Fruit fly (Drosophila melanogaster) whole organism, prepupa: ENCODE results near the gene CG31676.

Experiments used
- CG10631 ChIP-seq: fragments of 200-800 bp; sonication (Bioruptor generic); optimal IDR thresholded peaks from 2 replicates; lab custom pipeline; 2016; ENCODE audit warnings: missing biosample characterization, missing genetic modification characterization
- CG10669 ChIP-seq: fragments of 200-800 bp; sonication (Bioruptor generic); optimal IDR thresholded peaks from 3 replicates; lab custom pipeline; 2018; ENCODE audit warnings: missing biosample characterization, mild to moderate bottlenecking, missing genetic modification characterization, moderate library complexity
- CG11294 ChIP-seq: fragments of 200-800 bp; sonication (Bioruptor generic); IDR thresholded peaks from 2 replicates; pipeline ENCODE4 v1.3.6; 2022; ENCODE audit warnings: missing biosample characterization, missing genetic modification characterization
- CG11762 ChIP-seq: fragments of 200-800 bp; sonication (Bioruptor generic); optimal IDR thresholded peaks from 3 replicates; lab custom pipeline; 2016; ENCODE audit warnings: missing biosample characterization, missing genetic modification characterization; ENCODE audit not compliant: insufficient read depth
- CG11902 ChIP-seq: fragments of 200-800 bp; sonication (Bioruptor generic); optimal IDR thresholded peaks from 3 replicates; lab custom pipeline; 2016; ENCODE audit warnings: missing biosample characterization, missing genetic modification characterization
- CG15336 ChIP-seq: fragments of 200-800 bp; sonication (Bioruptor generic); IDR thresholded peaks from 2 replicates; pipeline ENCODE4 v1.3.6; 2022; ENCODE audit warnings: missing biosample characterization, missing genetic modification characterization
- CG16779 ChIP-seq: fragments of 200-800 bp; sonication (Bioruptor generic); optimal IDR thresholded peaks from 3 replicates; lab custom pipeline; 2017; ENCODE audit warnings: missing biosample characterization, mild to moderate bottlenecking, missing genetic modification characterization
- CG31627 ChIP-seq: fragments of 200-800 bp; sonication (Bioruptor generic); optimal IDR thresholded peaks from 3 replicates; lab custom pipeline; 2016; ENCODE audit warnings: missing biosample characterization, missing genetic modification characterization
- CG32006 ChIP-seq: fragments of 200-800 bp; sonication (Bioruptor generic); optimal IDR thresholded peaks from 3 replicates; lab custom pipeline; 2017; ENCODE audit warnings: missing biosample characterization, mild to moderate bottlenecking, missing genetic modification characterization
- CG34406 ChIP-seq: fragments of 200-800 bp; sonication (Bioruptor generic); optimal IDR thresholded peaks from 3 replicates; lab custom pipeline; 2016; ENCODE audit warnings: missing biosample characterization, missing genetic modification characterization
- CG3919 ChIP-seq: fragments of 200-800 bp; sonication (Bioruptor generic); optimal IDR thresholded peaks from 3 replicates; lab custom pipeline; 2016; ENCODE audit warnings: missing biosample characterization, missing genetic modification characterization
- CG4318 ChIP-seq: fragments of 200-800 bp; sonication (Bioruptor generic); optimal IDR thresholded peaks from 3 replicates; lab custom pipeline; 2017; ENCODE audit warnings: missing biosample characterization, mild to moderate bottlenecking, missing genetic modification characterization
- CG6163 ChIP-seq: fragments of 200-800 bp; sonication (Bioruptor generic); IDR thresholded peaks from 3 replicates; pipeline ENCODE4 v1.3.6; 2022; ENCODE audit warnings: missing biosample characterization, missing genetic modification characterization
- CG6276 ChIP-seq: fragments of 200-800 bp; sonication (Bioruptor generic); optimal IDR thresholded peaks from 2 replicates; lab custom pipeline; 2017; ENCODE audit warnings: missing biosample characterization, mild to moderate bottlenecking, missing genetic modification characterization
- CG6792 ChIP-seq: fragments of 200-800 bp; sonication (Bioruptor generic); optimal IDR thresholded peaks from 3 replicates; lab custom pipeline; 2016; ENCODE audit warnings: missing biosample characterization, missing genetic modification characterization
- CG6808 ChIP-seq: fragments of 200-800 bp; sonication (Bioruptor generic); optimal IDR thresholded peaks from 3 replicates; lab custom pipeline; 2017; ENCODE audit warnings: missing biosample characterization, missing genetic modification characterization, mild to moderate bottlenecking, moderate library complexity, missing genetic modification reagents
- CG7368 ChIP-seq: fragments of 200-800 bp; sonication (Bioruptor generic); optimal IDR thresholded peaks from 3 replicates; lab custom pipeline; 2016; ENCODE audit warnings: missing biosample characterization, missing genetic modification characterization
- CG8119 ChIP-seq: fragments of 200-800 bp; sonication (Bioruptor generic); IDR thresholded peaks from 3 replicates; pipeline ENCODE4 v1.3.6; 2022; ENCODE audit warnings: missing biosample characterization, missing genetic modification characterization
- CG8319 ChIP-seq: fragments of 200-800 bp; sonication (Bioruptor generic); optimal IDR thresholded peaks from 3 replicates; lab custom pipeline; 2016; ENCODE audit warnings: missing biosample characterization, missing genetic modification characterization
- CG8632 ChIP-seq: fragments of 200-800 bp; sonication (Bioruptor generic); optimal IDR thresholded peaks from 3 replicates; lab custom pipeline; 2016; ENCODE audit warnings: missing biosample characterization, missing genetic modification characterization
- CG9139 ChIP-seq: fragments of 200-800 bp; sonication (Bioruptor generic); optimal IDR thresholded peaks from 3 replicates; lab custom pipeline; 2017; ENCODE audit warnings: missing biosample characterization, mild to moderate bottlenecking, missing genetic modification characterization
- Eip78C ChIP-seq: fragments of 200-800 bp; sonication (Bioruptor generic); peaks from one replicate; lab custom pipeline; 2016; ENCODE audit warnings: missing biosample characterization, missing genetic modification characterization
- Eip93F ChIP-seq: fragments of 200-800 bp; sonication (Bioruptor generic); optimal IDR thresholded peaks from 2 replicates; lab custom pipeline; 2016; ENCODE audit warnings: missing biosample characterization, mild to moderate bottlenecking, missing genetic modification characterization
- Ets21C ChIP-seq: fragments of 200-800 bp; sonication (Bioruptor generic); optimal IDR thresholded peaks from 3 replicates; lab custom pipeline; 2016; ENCODE audit warnings: missing biosample characterization, missing genetic modification characterization
- Hr38 ChIP-seq: sonication (Bioruptor generic); optimal IDR thresholded peaks from 2 replicates; lab custom pipeline; 2016; ENCODE audit warnings: missing biosample characterization, missing genetic modification characterization
- Hr4 ChIP-seq: fragments of 200-800 bp; sonication (Bioruptor generic); optimal IDR thresholded peaks from 3 replicates; lab custom pipeline; 2016; ENCODE audit warnings: missing biosample characterization, missing genetic modification characterization
- Met ChIP-seq: fragments of 200-800 bp; sonication (Bioruptor generic); optimal IDR thresholded peaks from 3 replicates; lab custom pipeline; 2016; ENCODE audit warnings: missing biosample characterization, missing genetic modification characterization
- OdsH ChIP-seq: fragments of 200-800 bp; sonication (Bioruptor generic); optimal IDR thresholded peaks from 3 replicates; lab custom pipeline; 2016; ENCODE audit warnings: missing biosample characterization, missing genetic modification characterization
- Sox102F ChIP-seq: fragments of 200-800 bp; sonication (Bioruptor generic); optimal IDR thresholded peaks from 2 replicates; lab custom pipeline; 2016; ENCODE audit warnings: missing biosample characterization, mild to moderate bottlenecking, missing genetic modification characterization
- Sox14 ChIP-seq: fragments of 200-800 bp; sonication (Bioruptor generic); optimal IDR thresholded peaks from 3 replicates; lab custom pipeline; 2016; ENCODE audit warnings: missing biosample characterization, missing genetic modification characterization
- Sox15 ChIP-seq: fragments of 200-800 bp; sonication (Bioruptor generic); optimal IDR thresholded peaks from 3 replicates; lab custom pipeline; 2016; ENCODE audit warnings: missing biosample characterization, missing genetic modification characterization
- achi ChIP-seq: fragments of 200-800 bp; sonication (Bioruptor generic); optimal IDR thresholded peaks from 3 replicates; lab custom pipeline; 2016; ENCODE audit warnings: missing biosample characterization, missing genetic modification characterization
- acj6 ChIP-seq: fragments of 200-800 bp; sonication (Bioruptor generic); optimal IDR thresholded peaks from 3 replicates; lab custom pipeline; 2016; ENCODE audit warnings: missing biosample characterization, missing genetic modification characterization
- cyc ChIP-seq: fragments of 200-800 bp; sonication (Bioruptor generic); optimal IDR thresholded peaks from 3 replicates; lab custom pipeline; 2016; ENCODE audit warnings: missing biosample characterization, missing genetic modification characterization
- dac ChIP-seq: fragments of 200-800 bp; sonication (Bioruptor generic); optimal IDR thresholded peaks from 2 replicates; lab custom pipeline; 2017; ENCODE audit warnings: missing biosample characterization, mild to moderate bottlenecking, missing genetic modification characterization
- eg ChIP-seq: fragments of 200-800 bp; sonication (Bioruptor generic); IDR thresholded peaks from 3 replicates; pipeline ENCODE4 v1.3.6; 2022; ENCODE audit warnings: missing biosample characterization, missing genetic modification characterization
- fd59A ChIP-seq: fragments of 200-800 bp; sonication (Bioruptor generic); optimal IDR thresholded peaks from 2 replicates; lab custom pipeline; 2017; ENCODE audit warnings: missing biosample characterization, mild to moderate bottlenecking, missing genetic modification characterization, missing genetic modification reagents
- fd85E ChIP-seq: fragments of 200-800 bp; sonication (Bioruptor generic); optimal IDR thresholded peaks from 3 replicates; lab custom pipeline; 2016; ENCODE audit warnings: missing biosample characterization, missing genetic modification characterization
- fkh ChIP-seq: fragments of 200-800 bp; sonication (Bioruptor generic); optimal IDR thresholded peaks from 3 replicates; lab custom pipeline; 2017; ENCODE audit warnings: missing biosample characterization, mild to moderate bottlenecking, missing genetic modification characterization, moderate library complexity
- lz ChIP-seq: fragments of 200-800 bp; sonication (Bioruptor generic); optimal IDR thresholded peaks from 3 replicates; lab custom pipeline; 2016; ENCODE audit warnings: missing biosample characterization, missing genetic modification characterization
- net ChIP-seq: fragments of 200-800 bp; sonication (Bioruptor generic); optimal IDR thresholded peaks from 3 replicates; lab custom pipeline; 2016; ENCODE audit warnings: missing biosample characterization, missing genetic modification characterization
- pdm3 ChIP-seq: fragments of 200-800 bp; sonication (Bioruptor generic); optimal IDR thresholded peaks from 3 replicates; lab custom pipeline; 2016; ENCODE audit warnings: missing biosample characterization, missing genetic modification characterization
- salr ChIP-seq, 2 experiments: fragments of 200-800 bp; sonication (Bioruptor generic); optimal IDR thresholded peaks; 3 replicates each; lab custom pipeline; 2016 to 2018; ENCODE audit warnings: missing biosample characterization in 2 of 2, missing genetic modification characterization in 2 of 2, mild to moderate bottlenecking in 1 of 2
- spab ChIP-seq: fragments of 200-800 bp; sonication (Bioruptor generic); optimal IDR thresholded peaks from 2 replicates; lab custom pipeline; 2017; ENCODE audit warnings: missing biosample characterization, mild to moderate bottlenecking, missing genetic modification characterization, missing genetic modification reagents
- ss ChIP-seq, 2 experiments: fragments of 200-800 bp; sonication (Bioruptor generic); optimal IDR thresholded peaks; 2 replicates in 1 of 2; 3 replicates in 1 of 2; lab custom pipeline; 2017 to 2018; ENCODE audit warnings: mild to moderate bottlenecking in 2 of 2, missing biosample characterization in 2 of 2, missing genetic modification characterization in 2 of 2, moderate library complexity in 1 of 2
- svp ChIP-seq: fragments of 200-800 bp; sonication (Bioruptor generic); peaks from one replicate; lab custom pipeline; 2016; ENCODE audit warnings: missing biosample characterization, missing genetic modification characterization
- topi ChIP-seq: fragments of 200-800 bp; sonication (Bioruptor generic); optimal IDR thresholded peaks from 3 replicates; lab custom pipeline; 2016; ENCODE audit warnings: missing biosample characterization, missing genetic modification characterization
- vri ChIP-seq: fragments of 200-800 bp; sonication (Bioruptor generic); optimal IDR thresholded peaks from 3 replicates; lab custom pipeline; 2016; ENCODE audit warnings: missing biosample characterization, mild to moderate bottlenecking, missing genetic modification characterization

The CG31676 gene

DNA sequence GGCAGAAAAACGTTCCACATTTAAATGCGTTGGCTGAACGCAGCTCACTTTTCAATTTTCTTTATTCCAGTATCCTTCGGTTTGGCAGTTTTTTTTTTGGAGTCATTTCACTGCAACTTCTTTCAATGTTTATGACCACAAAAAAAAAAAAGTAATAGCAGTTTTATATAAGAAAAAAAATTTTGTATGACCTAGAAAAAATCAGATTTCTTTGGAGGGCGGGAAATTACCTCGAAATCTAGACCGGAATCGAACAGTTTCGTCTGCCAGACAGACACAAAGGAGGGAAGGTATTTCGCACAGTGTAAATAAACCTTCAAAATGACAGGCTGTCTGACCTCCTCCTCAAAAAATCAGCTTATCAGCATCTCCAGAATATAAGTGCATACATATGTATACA, 39.9 kb downstream of the CG31676 start (continued):
- TF ChIP-seq CG9139 (no peak), Eip93F (no peak), CG11762 (GFP tag; lab: Kevin White, UChicago) (no peak), vri (GFP tag; lab: Kevin White, UChicago) (peak; percentile 27), acj6 (GFP tag; lab: Kevin White, UChicago) (peak; percentile 19), Hr38 (GFP tag; lab: Kevin White, UChicago) (no peak), net (GFP tag; lab: Kevin White, UChicago) (peak; percentile 0), achi (GFP tag; lab: Kevin White, UChicago) (no peak), CG3919 (GFP tag; lab: Kevin White, UChicago) (peak; percentile 14), CG8319 (GFP tag; lab: Kevin White, UChicago) (peak; percentile 32), Sox14 (peak; percentile 21)

DNA sequence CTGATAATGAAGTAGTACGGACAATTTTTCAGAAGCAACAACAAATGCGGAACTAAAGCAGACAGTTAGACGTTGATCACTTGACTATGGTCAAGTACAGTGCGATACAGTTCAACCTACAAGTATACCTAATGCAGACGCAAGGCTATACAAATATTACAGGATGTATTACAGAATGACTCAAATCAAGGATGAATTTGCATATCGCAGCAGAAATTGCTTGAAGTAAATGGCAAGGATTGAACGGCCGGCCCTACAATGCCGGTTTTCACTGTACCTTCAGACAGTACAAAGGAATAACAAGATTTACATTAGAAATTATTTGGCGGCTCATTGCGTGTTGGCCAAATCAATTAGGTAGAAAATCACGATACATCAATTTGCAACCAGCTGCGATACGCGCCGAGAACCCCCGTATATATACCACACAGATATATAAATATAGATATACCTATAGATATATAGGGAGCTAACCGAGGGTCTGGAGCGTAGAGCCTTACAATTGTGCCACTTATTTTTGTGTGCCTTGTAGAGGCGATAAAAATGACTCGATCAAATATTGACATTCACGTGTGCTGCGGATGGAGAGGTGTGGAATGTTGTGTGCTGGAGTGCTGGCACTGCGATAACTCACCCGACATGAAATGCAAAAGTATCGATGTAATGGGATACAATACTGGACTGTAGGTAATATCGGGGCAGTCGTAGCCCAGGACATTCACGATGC, 41.0 kb downstream of the CG31676 start:
- TF ChIP-seq cyc (no peak), salr (GFP tag; optimal IDR thresholded peaks at IDR 0.05; lab: Kevin White, UChicago) (no peak), CG10669 (GFP tag; lab: Kevin White, UChicago) (no peak), Met (peak; percentile 4), CG8319 (GFP tag; lab: Kevin White, UChicago) (no peak), OdsH (peak; percentile 10), CG6792 (GFP tag; lab: Kevin White, UChicago) (no peak), CG7368 (GFP tag; lab: Kevin White, UChicago) (no peak), CG3919 (GFP tag; lab: Kevin White, UChicago) (peak; percentile 19), CG10631 (GFP tag; lab: Kevin White, UChicago) (no peak), CG16779 (tag; lab: Kevin White, UChicago) (no peak), Sox15 (GFP tag; lab: Kevin White, UChicago) (no peak), dac (GFP tag; lab: Kevin White, UChicago) (no peak), CG11294 (GFP tag; lab: Robert Waterston, UW) (0 out of 2 replicates have a peak, but pooled peaks have one; percentile 42), CG4318 (no peak), fkh (GFP tag; lab: Kevin White, UChicago) (peak; percentile 77), CG32006 (GFP tag; lab: Kevin White, UChicago) (peak; percentile 22), Eip93F (no peak), CG31627 (GFP tag; lab: Kevin White, UChicago) (no peak), CG11762 (GFP tag; lab: Kevin White, UChicago) (no peak), CG8632 (GFP tag; lab: Kevin White, UChicago) (peak; percentile 9), CG11902 (GFP tag; lab: Kevin White, UChicago) (no peak), CG6808 (GFP tag; lab: Kevin White, UChicago) (peak; percentile 33), topi (GFP tag; lab: Kevin White, UChicago) (no peak), lz (GFP tag; lab: Kevin White, UChicago) (no peak), spab (GFP tag; lab: Kevin White, UChicago) (peak; percentile 32), CG6163 (GFP tag; lab: Robert Waterston, UW) (peak; percentile 18; the same call in 1 of the 3 replicates), Ets21C (GFP tag; lab: Kevin White, UChicago) (no peak), svp (peak; percentile 55), fd85E (GFP tag; lab: Kevin White, UChicago) (no peak), net (GFP tag; lab: Kevin White, UChicago) (peak; percentile 33), CG6276 (no peak), Hr38 (GFP tag; lab: Kevin White, UChicago) (no peak), Sox102F (GFP tag; lab: Kevin White, UChicago) (no peak), pdm3 (no peak), CG9139 (peak; percentile 48), eg (GFP tag; lab: Robert Waterston, UW) (peak; percentile 59), CG34406 (GFP tag; lab: Kevin White, UChicago) (no peak), ss (GFP tag; optimal IDR thresholded peaks at IDR 0.05; lab: Kevin White, UChicago) (peak; percentile 6 to 56), Eip78C (GFP tag; lab: Kevin White, UChicago) (peak; percentile 56), Hr4 (GFP tag; lab: Kevin White, UChicago) (peak; percentile 45), CG8119 (GFP tag; lab: Robert Waterston, UW) (no peak), CG15336 (GFP tag; lab: Robert Waterston, UW) (peak; percentile 37; the same call in 1 of the 2 replicates), fd59A (GFP tag; lab: Kevin White, UChicago) (no peak), acj6 (GFP tag; lab: Kevin White, UChicago) (no peak)
